Fruit fly (Drosophila melanogaster): Measurements from ENCODE around the gene ko.
A peak's percentile ranks its signal among the peaks of the same experiment; 100 is the strongest.

ko gene

dm6 chr3L:21031093-21031930 lies 99.6 kb downstream of the ko start, which contains the start of the genes CG10584 and Polr3E (continued):
- TF ChIP-seq CG14014 (GFP tag; IDR thresholded peaks at IDR 0.05): peak; percentile 76; the same call in 1 of the 2 replicates
- TF ChIP-seq CG10462 (GFP tag; optimal IDR thresholded peaks at IDR 0.05): peak; percentile 84
- TF ChIP-seq Opbp (GFP tag; IDR thresholded peaks at IDR 0.05; ENCODE audit: partially characterized antibody): no peak
- peak; percentile 94 for TF ChIP-seq MBD-R2 (GFP tag; IDR thresholded peaks at IDR 0.05)
- peak; percentile 85 for TF ChIP-seq CG4282 (GFP tag; optimal IDR thresholded peaks at IDR 0.05)
- peak; percentile 57; the same call in 1 of the 2 replicates for TF ChIP-seq E2f2 (GFP tag; IDR thresholded peaks at IDR 0.05)
- TF ChIP-seq CG3163 (GFP tag; optimal IDR thresholded peaks at IDR 0.05): no peak
- TF ChIP-seq stc (GFP tag; IDR thresholded peaks at IDR 0.05): peak; percentile 64
- no peak for TF ChIP-seq CG11398 (GFP tag; optimal IDR thresholded peaks at IDR 0.05)
- no peak for TF ChIP-seq z (GFP tag; IDR thresholded peaks at IDR 0.05)
- peak; percentile 97 for TF ChIP-seq CG2712 (tag; optimal IDR thresholded peaks at IDR 0.05)
- peak; percentile 11 for TF ChIP-seq CG9609 (GFP tag; optimal IDR thresholded peaks at IDR 0.05)
- 0 out of 2 replicates have a peak, but pooled peaks have one; percentile 16 for TF ChIP-seq Poxn (GFP tag; IDR thresholded peaks at IDR 0.05)
- TF ChIP-seq ERR (GFP tag; optimal IDR thresholded peaks at IDR 0.05): no peak
- TF ChIP-seq fd64A (GFP tag; optimal IDR thresholded peaks at IDR 0.05): peak; percentile 46
- TF ChIP-seq Max (GFP tag; optimal IDR thresholded peaks at IDR 0.05): peak; percentile 86
- TF ChIP-seq sd (tag; optimal IDR thresholded peaks at IDR 0.05): peak; percentile 80
- TF ChIP-seq sima (GFP tag; optimal IDR thresholded peaks at IDR 0.05): no peak
- TF ChIP-seq CG8281 (tag; optimal IDR thresholded peaks at IDR 0.05): peak; percentile 79
- peak; percentile 79 for TF ChIP-seq CG2120 (GFP tag; optimal IDR thresholded peaks at IDR 0.05)
- peak; percentile 81 for TF ChIP-seq CG1529 (GFP tag; optimal IDR thresholded peaks at IDR 0.05)
- TF ChIP-seq jumu (GFP tag; optimal IDR thresholded peaks at IDR 0.05): no peak
- no peak for TF ChIP-seq Gsc (GFP tag; IDR thresholded peaks at IDR 0.05)
- TF ChIP-seq sug (tag; optimal IDR thresholded peaks at IDR 0.05): peak; percentile 95
- TF ChIP-seq Mrtf (GFP tag; IDR thresholded peaks at IDR 0.05): peak; percentile 68; the same call in 1 of the 3 replicates
- peak; percentile 78 for TF ChIP-seq kay (GFP tag; optimal IDR thresholded peaks at IDR 0.05)
- no peak for TF ChIP-seq CG15073 (GFP tag; optimal IDR thresholded peaks at IDR 0.05)
- TF ChIP-seq Awh (GFP tag; IDR thresholded peaks at IDR 0.05): peak; percentile 80
- no peak for TF ChIP-seq p53 (GFP tag; optimal IDR thresholded peaks at IDR 0.05)
- peak; percentile 91 for TF ChIP-seq HHEX (GFP tag; optimal IDR thresholded peaks at IDR 0.05)
- peak; percentile 78 for TF ChIP-seq seq (GFP tag; IDR thresholded peaks at IDR 0.05)
- TF ChIP-seq CG3726 (GFP tag; IDR thresholded peaks at IDR 0.05): no peak
- peak in 1 of 2 experiments; percentile 51 for TF ChIP-seq tll (GFP tag; optimal IDR thresholded peaks at IDR 0.05)
- peak; percentile 90 for TF ChIP-seq CG8290 (GFP tag; optimal IDR thresholded peaks at IDR 0.05)
- TF ChIP-seq CG8290 (tag; optimal IDR thresholded peaks at IDR 0.05): peak; percentile 76 to 82
- peak; percentile 75 for TF ChIP-seq klu (GFP tag; IDR thresholded peaks at IDR 0.05)
- peak; percentile 78 for TF ChIP-seq CG15514 (GFP tag; optimal IDR thresholded peaks at IDR 0.05)
- peak; percentile 57 for TF ChIP-seq mam (GFP tag; optimal IDR thresholded peaks at IDR 0.05)
- peak; percentile 62 for TF ChIP-seq CG14050 (GFP tag; IDR thresholded peaks at IDR 0.05)
- peak; percentile 76 for TF ChIP-seq exex (tag; optimal IDR thresholded peaks at IDR 0.05)
- peak; percentile 2 for TF ChIP-seq CG16863 (GFP tag; optimal IDR thresholded peaks at IDR 0.05)
- TF ChIP-seq bigmax (GFP tag; optimal IDR thresholded peaks at IDR 0.05): no peak
- TF ChIP-seq CG12942 (GFP tag; optimal IDR thresholded peaks at IDR 0.05): peak; percentile 89
- peak; percentile 67 for TF ChIP-seq CG17328 (GFP tag; IDR thresholded peaks at IDR 0.05)
- peak; percentile 95 for TF ChIP-seq sqz (GFP tag; optimal IDR thresholded peaks at IDR 0.05)
- TF ChIP-seq CG6765 (GFP tag; optimal IDR thresholded peaks at IDR 0.05): peak; percentile 90
- peak; percentile 49; the same call in 1 of the 2 replicates for TF ChIP-seq toy (GFP tag; IDR thresholded peaks at IDR 0.05)
- peak; percentile 92 for TF ChIP-seq gsb-n (tag; optimal IDR thresholded peaks at IDR 0.05)
- no peak for TF ChIP-seq CG14860 (GFP tag; IDR thresholded peaks at IDR 0.05; ENCODE audit: partially characterized antibody)
- TF ChIP-seq TFAM (GFP tag; optimal IDR thresholded peaks at IDR 0.05): peak; percentile 31
